Fruit fly (Drosophila melanogaster): ENCODE measurements around the gene CG33253.

CG33253 gene

dm6 chrX:19154998-19155397 lies 28.2 kb upstream of the CG33253 start (continued):
- peak; percentile 83 for TF ChIP-seq NK7.1 (GFP tag; optimal IDR thresholded peaks at IDR 0.05)
- peak; percentile 67 for TF ChIP-seq Nf-YB (GFP tag; optimal IDR thresholded peaks at IDR 0.05)
- no peak for TF ChIP-seq usp (GFP tag; optimal IDR thresholded peaks at IDR 0.05)
- TF ChIP-seq CG32532 (GFP tag; IDR thresholded peaks at IDR 0.05) = peak; percentile 58; the same call in 1 of the 2 replicates
- peak; percentile 35 for TF ChIP-seq grn (GFP tag; optimal IDR thresholded peaks at IDR 0.05)
- peak; percentile 75 for TF ChIP-seq CG17385 (GFP tag; optimal IDR thresholded peaks at IDR 0.05)
- TF ChIP-seq pzg (GFP tag; optimal IDR thresholded peaks at IDR 0.05) = no peak
- TF ChIP-seq tll (GFP tag; optimal IDR thresholded peaks at IDR 0.05) = peak in 1 of 2 experiments; percentile 55
- TF ChIP-seq CG3407 (GFP tag; optimal IDR thresholded peaks at IDR 0.05) = peak; percentile 86
- peak; percentile 72 for TF ChIP-seq crc (GFP tag; optimal IDR thresholded peaks at IDR 0.05)
- TF ChIP-seq nau (GFP tag; optimal IDR thresholded peaks at IDR 0.05) = peak; percentile 51
- no peak for TF ChIP-seq ftz-f1 (GFP tag; optimal IDR thresholded peaks at IDR 0.05)
- peak; percentile 20 for TF ChIP-seq Sry-β (GFP tag; optimal IDR thresholded peaks at IDR 0.05)
- TF ChIP-seq Deaf1 (tag; optimal IDR thresholded peaks at IDR 0.05) = peak; percentile 44
- TF ChIP-seq CG9215 (GFP tag; IDR thresholded peaks at IDR 0.05) = peak; percentile 54
- no peak for TF ChIP-seq D (optimal IDR thresholded peaks at IDR 0.05)
- TF ChIP-seq D (GFP tag; optimal IDR thresholded peaks at IDR 0.05) = peak; percentile 92
- peak; percentile 40; the same call in 1 of the 3 replicates for TF ChIP-seq C15 (GFP tag; IDR thresholded peaks at IDR 0.05)
- TF ChIP-seq dm (GFP tag; optimal IDR thresholded peaks at IDR 0.05) = peak; percentile 64
- peak; percentile 76 for TF ChIP-seq CG8359 (GFP tag; optimal IDR thresholded peaks at IDR 0.05; ENCODE audit: borderline replicate concordance)
- peak; percentile 83 for TF ChIP-seq grau (tag; optimal IDR thresholded peaks at IDR 0.05)
- peak; percentile 97 for TF ChIP-seq nmo (GFP tag; optimal IDR thresholded peaks at IDR 0.05)
- TF ChIP-seq CG14014 (GFP tag; IDR thresholded peaks at IDR 0.05) = peak; percentile 76
- TF ChIP-seq CG13894 (tag; optimal IDR thresholded peaks at IDR 0.05) = no peak
- TF ChIP-seq CG2120 (GFP tag; optimal IDR thresholded peaks at IDR 0.05) = peak; percentile 57
- no peak for TF ChIP-seq vfl (GFP tag; optimal IDR thresholded peaks at IDR 0.05)
- TF ChIP-seq CG32767 (GFP tag; IDR thresholded peaks at IDR 0.05) = peak; percentile 57; the same call in 1 of the 2 replicates
- TF ChIP-seq Oli (tag; optimal IDR thresholded peaks at IDR 0.05) = peak; percentile 87
- TF ChIP-seq CG11695 (GFP tag; IDR thresholded peaks at IDR 0.05) = peak; percentile 69; the same call in 2 of the 3 replicates
- TF ChIP-seq CoRest (tag; optimal IDR thresholded peaks at IDR 0.05) = peak; percentile 83
- TF ChIP-seq Scr (GFP tag; IDR thresholded peaks at IDR 0.05; ENCODE audit: partially characterized antibody) = no peak
- TF ChIP-seq Asciz (GFP tag; optimal IDR thresholded peaks at IDR 0.05) = peak; percentile 84
- peak; percentile 84 for TF ChIP-seq ewg (GFP tag; optimal IDR thresholded peaks at IDR 0.05)
- peak; percentile 89 for TF ChIP-seq Ssrp (tag; optimal IDR thresholded peaks at IDR 0.05)
- no peak for TF ChIP-seq GATAe (GFP tag; conservative IDR thresholded peaks at IDR 0.05)
- TF ChIP-seq CG14860 (GFP tag; IDR thresholded peaks at IDR 0.05; ENCODE audit: partially characterized antibody) = no peak
- TF ChIP-seq wdn (GFP tag; IDR thresholded peaks at IDR 0.05) = 0 out of 2 replicates have a peak, but pooled peaks have one; percentile 16
- peak; percentile 91 for TF ChIP-seq CG5245 (GFP tag; optimal IDR thresholded peaks at IDR 0.05)
- TF ChIP-seq phol (tag; optimal IDR thresholded peaks at IDR 0.05) = peak; percentile 91
- no peak for TF ChIP-seq CG2129 (GFP tag; IDR thresholded peaks at IDR 0.05; ENCODE audit: partially characterized antibody)
- TF ChIP-seq CG11696 (GFP tag; IDR thresholded peaks at IDR 0.05) = no peak
- no peak for TF ChIP-seq CG7928 (GFP tag; optimal IDR thresholded peaks at IDR 0.05)
- TF ChIP-seq run (tag; optimal IDR thresholded peaks at IDR 0.05) = peak; percentile 30
- peak; percentile 75 for TF ChIP-seq Sox100B (GFP tag; optimal IDR thresholded peaks at IDR 0.05)
- peak; percentile 55 for TF ChIP-seq pho (GFP tag; optimal IDR thresholded peaks at IDR 0.05)
- peak; percentile 52 for TF ChIP-seq Sry-δ (GFP tag; optimal IDR thresholded peaks at IDR 0.05)
- TF ChIP-seq mam (GFP tag; optimal IDR thresholded peaks at IDR 0.05) = peak; percentile 66
- peak; percentile 3 for TF ChIP-seq sd (tag; optimal IDR thresholded peaks at IDR 0.05)
- TF ChIP-seq ssp (GFP tag; IDR thresholded peaks at IDR 0.05) = peak; percentile 67
- TF ChIP-seq zf30C (GFP tag; optimal IDR thresholded peaks at IDR 0.05) = peak; percentile 86
- TF ChIP-seq yki (optimal IDR thresholded peaks at IDR 0.05) = no peak

Measured in whole organism, embryonic.